Worm (Caenorhabditis elegans) whole organism, young adult: ENCODE measurements around the gene ZK1127.12.

Experiments used
- B0035.1 ChIP-seq: sonication (generic microtip); optimal IDR thresholded peaks from 2 replicates; lab custom pipeline; 2016; ENCODE audit warnings: missing genetic modification characterization, mild to moderate bottlenecking, missing compliant biosample characterization, missing genotype, missing genetic modification reagents
- C06A6.2 ChIP-seq: fragments of 200-800 bp; sonication (Bioruptor generic); conservative IDR thresholded peaks from 2 replicates; pipeline ENCODE4 v1.3.6; 2022; ENCODE audit warnings: missing genetic modification characterization, missing compliant biosample characterization
- C17E4.6 ChIP-seq: fragments of 200-800 bp; sonication (Bioruptor generic); IDR thresholded peaks from 2 replicates; pipeline ENCODE4 v1.3.6; 2022; ENCODE audit warnings: missing genetic modification reagents, missing genetic modification characterization, missing compliant biosample characterization
- F33H1.4 ChIP-seq: fragments of 200-800 bp; sonication (Bioruptor generic); IDR thresholded peaks from 2 replicates; pipeline ENCODE4 v1.3.6; 2022; ENCODE audit warnings: missing genetic modification reagents, missing genetic modification characterization, missing compliant biosample characterization
- F49E8.2 ChIP-seq: sonication (generic microtip); optimal IDR thresholded peaks from 3 replicates; lab custom pipeline; 2017; ENCODE audit warnings: missing genetic modification characterization, mild to moderate bottlenecking, missing compliant biosample characterization, antibody characterized with exemption, moderate library complexity; ENCODE audit not compliant: insufficient read depth
- F57A8.1 ChIP-seq: fragments of 200-800 bp; sonication (Bioruptor generic); optimal IDR thresholded peaks from 2 replicates; lab custom pipeline; 2018; ENCODE audit warnings: mild to moderate bottlenecking, missing genetic modification characterization, moderate library complexity, missing compliant biosample characterization
- F57C9.4 ChIP-seq: sonication (generic microtip); optimal IDR thresholded peaks from 2 replicates; lab custom pipeline; 2017; ENCODE audit warnings: mild to moderate bottlenecking, missing genetic modification characterization, missing compliant biosample characterization
- T07F8.4 ChIP-seq: sonication (generic microtip); optimal IDR thresholded peaks from 2 replicates; lab custom pipeline; 2016; ENCODE audit warnings: mild to moderate bottlenecking, missing genetic modification characterization, moderate library complexity, missing compliant biosample characterization
- T26A5.8 ChIP-seq: sonication (generic microtip); optimal IDR thresholded peaks from 2 replicates; lab custom pipeline; 2016; ENCODE audit warnings: missing genetic modification characterization, missing compliant biosample characterization
- Y53G8AR.9 ChIP-seq: fragments of 200-800 bp; sonication (Bioruptor generic); conservative IDR thresholded peaks from 2 replicates; pipeline ENCODE4 v1.3.6; 2022; ENCODE audit warnings: missing genetic modification reagents, missing genetic modification characterization, missing compliant biosample characterization
- Y95B8A.8 ChIP-seq: fragments of 200-800 bp; sonication (Bioruptor generic); IDR thresholded peaks from 2 replicates; pipeline ENCODE4 v1.3.6; 2022; ENCODE audit warnings: missing genetic modification reagents, missing genetic modification characterization, missing compliant biosample characterization
- ama-1 ChIP-seq, 3 experiments: fragments of 150-350 bp in 1 of 3; sonication (generic microtip) in 2 of 3; optimal IDR thresholded peaks; 2 replicates each; lab custom pipeline; 2014 to 2018; ENCODE audit warnings: missing biosample characterization in 2 of 3, missing genetic modification characterization in 2 of 3, missing genetic modification reagents in 2 of 3
- athp-1 ChIP-seq: sonication (generic microtip); optimal IDR thresholded peaks from 2 replicates; lab custom pipeline; 2017; ENCODE audit warnings: mild to moderate bottlenecking, missing genetic modification characterization, missing compliant biosample characterization
- attf-5 ChIP-seq: fragments of 200-800 bp; sonication (Bioruptor generic); optimal IDR thresholded peaks from 2 replicates; lab custom pipeline; 2018; ENCODE audit warnings: mild to moderate bottlenecking, missing genetic modification characterization, missing compliant biosample characterization
- cebp-1 ChIP-seq, 2 experiments: fragments of 200-800 bp in 1 of 2; sonication (Bioruptor generic) in 1 of 2; sonication (generic microtip) in 1 of 2; IDR thresholded peaks in 1 of 2; optimal IDR thresholded peaks in 1 of 2; 2 replicates each; pipeline versions ENCODE4 v1.3.6 to Lab custom; 2017 to 2022; ENCODE audit warnings: missing compliant biosample characterization in 2 of 2, missing genetic modification characterization in 2 of 2, mild to moderate bottlenecking in 1 of 2, missing genetic modification reagents in 1 of 2, moderate library complexity in 1 of 2
- cebp-2 ChIP-seq: fragments of 200-800 bp; sonication (Bioruptor generic); IDR thresholded peaks from 2 replicates; pipeline ENCODE4 v1.3.6; 2022; ENCODE audit warnings: missing genetic modification characterization, missing compliant biosample characterization
- ceh-27 ChIP-seq: fragments of 200-800 bp; sonication (Bioruptor generic); optimal IDR thresholded peaks from 2 replicates; lab custom pipeline; 2018; ENCODE audit warnings: mild to moderate bottlenecking, missing genetic modification characterization, moderate library complexity, missing compliant biosample characterization
- ceh-58 ChIP-seq: fragments of 200-800 bp; sonication (Bioruptor generic); IDR thresholded peaks from 2 replicates; pipeline ENCODE4 v1.3.6; 2022; ENCODE audit warnings: missing genetic modification characterization, missing compliant biosample characterization
- ceh-91 ChIP-seq: fragments of 200-800 bp; sonication (Bioruptor generic); IDR thresholded peaks from 2 replicates; pipeline ENCODE4 v1.3.6; 2022; ENCODE audit warnings: missing genetic modification reagents, missing genetic modification characterization, missing compliant biosample characterization
- dpl-1 ChIP-seq: fragments of 150-350 bp; optimal IDR thresholded peaks from 2 replicates; lab custom pipeline; 2014; ENCODE audit warnings: missing biosample characterization, missing genetic modification reagents, missing genetic modification characterization
- efl-1 ChIP-seq: fragments of 150-350 bp; optimal IDR thresholded peaks from 2 replicates; lab custom pipeline; 2014; ENCODE audit warnings: missing biosample characterization, missing genetic modification reagents, missing genetic modification characterization
- egl-18 ChIP-seq: fragments of 200-800 bp; sonication (Bioruptor generic); IDR thresholded peaks from 2 replicates; pipeline ENCODE4 v1.3.6; 2022; ENCODE audit warnings: missing genetic modification reagents, missing genetic modification characterization, missing compliant biosample characterization
- gei-17 ChIP-seq: fragments of 200-800 bp; sonication (Bioruptor generic); optimal IDR thresholded peaks from 2 replicates; lab custom pipeline; 2018; ENCODE audit warnings: mild to moderate bottlenecking, missing genetic modification characterization, missing compliant biosample characterization
- him-1 ChIP-seq: sonication (generic microtip); optimal IDR thresholded peaks from 2 replicates; lab custom pipeline; 2016; ENCODE audit warnings: missing genotype, missing genetic modification reagents, missing genetic modification characterization, missing compliant biosample characterization
- hlh-26 ChIP-seq: fragments of 200-800 bp; sonication (Bioruptor generic); conservative IDR thresholded peaks from 2 replicates; pipeline ENCODE4 v1.3.6; 2022; ENCODE audit warnings: missing genetic modification reagents, missing genetic modification characterization, missing compliant biosample characterization
- hmg-1.2 ChIP-seq: fragments of 200-800 bp; sonication (Bioruptor generic); IDR thresholded peaks from 2 replicates; pipeline ENCODE4 v1.3.6; 2022; ENCODE audit warnings: missing genetic modification reagents, missing genetic modification characterization, missing compliant biosample characterization
- lag-1 ChIP-seq: fragments of 200-800 bp; sonication (Bioruptor generic); IDR thresholded peaks from 2 replicates; pipeline ENCODE4 v1.3.6; 2022; ENCODE audit warnings: missing genetic modification reagents, missing genetic modification characterization, missing compliant biosample characterization
- let-607 ChIP-seq, 2 experiments: fragments of 200-800 bp in 1 of 2; sonication (Bioruptor generic) in 1 of 2; sonication (generic microtip) in 1 of 2; optimal IDR thresholded peaks; 2 replicates each; lab custom pipeline; 2016 to 2018; ENCODE audit warnings: mild to moderate bottlenecking in 2 of 2, missing compliant biosample characterization in 2 of 2, missing genetic modification characterization in 2 of 2, moderate library complexity in 2 of 2, missing genotype in 1 of 2
- lsl-1 ChIP-seq: fragments of 200-800 bp; sonication (Bioruptor generic); optimal IDR thresholded peaks from 2 replicates; lab custom pipeline; 2018; ENCODE audit warnings: mild to moderate bottlenecking, missing genetic modification characterization, moderate library complexity, missing compliant biosample characterization
- madf-8 ChIP-seq: fragments of 200-800 bp; sonication (Bioruptor generic); conservative IDR thresholded peaks from 2 replicates; pipeline ENCODE4 v1.3.6; 2022; ENCODE audit warnings: missing genetic modification reagents, missing genetic modification characterization, missing compliant biosample characterization
- mcd-1 ChIP-seq: fragments of 200-800 bp; sonication (Bioruptor generic); IDR thresholded peaks from 2 replicates; pipeline ENCODE4 v1.3.6; 2022; ENCODE audit warnings: missing genetic modification reagents, missing genetic modification characterization, missing compliant biosample characterization
- mxl-1 ChIP-seq: sonication (generic microtip); optimal IDR thresholded peaks from 2 replicates; lab custom pipeline; 2016; ENCODE audit warnings: missing genetic modification characterization, missing compliant biosample characterization
- nfya-1 ChIP-seq: sonication (generic microtip); optimal IDR thresholded peaks from 2 replicates; lab custom pipeline; 2017; ENCODE audit warnings: antibody characterized with exemption, missing compliant biosample characterization, missing genetic modification characterization, borderline replicate concordance; ENCODE audit not compliant: insufficient read depth
- nhr-80 ChIP-seq: sonication (generic microtip); optimal IDR thresholded peaks from 2 replicates; lab custom pipeline; 2016; ENCODE audit warnings: missing genetic modification characterization, missing compliant biosample characterization
- rpc-1 ChIP-seq, 2 experiments: fragments of 150-350 bp in 1 of 2; sonication (generic microtip) in 1 of 2; optimal IDR thresholded peaks; 2 replicates each; lab custom pipeline; 2014 to 2018; ENCODE audit warnings: missing biosample characterization in 1 of 2, missing genetic modification characterization in 1 of 2, missing genetic modification reagents in 1 of 2, missing genotype in 1 of 2
- snpc-1.3 ChIP-seq: sonication (generic microtip); optimal IDR thresholded peaks from 2 replicates; lab custom pipeline; 2017; ENCODE audit warnings: missing genetic modification characterization, mild to moderate bottlenecking, missing compliant biosample characterization, antibody characterized with exemption, moderate library complexity, missing genotype, missing genetic modification reagents; ENCODE audit not compliant: insufficient read depth
- tlf-1 ChIP-seq: fragments of 200-800 bp; sonication (Bioruptor generic); optimal IDR thresholded peaks from 2 replicates; lab custom pipeline; 2018; ENCODE audit warnings: mild to moderate bottlenecking, missing genetic modification characterization, missing compliant biosample characterization
- xnd-1 ChIP-seq: sonication (generic microtip); optimal IDR thresholded peaks from 2 replicates; lab custom pipeline; 2016; ENCODE audit warnings: missing genotype, missing genetic modification reagents, missing genetic modification characterization, missing compliant biosample characterization
- zfh-2 ChIP-seq: fragments of 200-800 bp; sonication (Bioruptor generic); conservative IDR thresholded peaks from 2 replicates; pipeline ENCODE4 v1.3.6; 2022; ENCODE audit warnings: missing genetic modification reagents, missing genetic modification characterization, missing compliant biosample characterization
- ztf-18 ChIP-seq: sonication (generic microtip); optimal IDR thresholded peaks from 2 replicates; lab custom pipeline; 2016; ENCODE audit warnings: missing genotype, mild to moderate bottlenecking, missing genetic modification characterization, missing compliant biosample characterization
- ztf-3 ChIP-seq: fragments of 200-800 bp; sonication (Bioruptor generic); optimal IDR thresholded peaks from 2 replicates; lab custom pipeline; 2018; ENCODE audit warnings: mild to moderate bottlenecking, missing genetic modification characterization, missing compliant biosample characterization

Gene ZK1127.12

DNA sequence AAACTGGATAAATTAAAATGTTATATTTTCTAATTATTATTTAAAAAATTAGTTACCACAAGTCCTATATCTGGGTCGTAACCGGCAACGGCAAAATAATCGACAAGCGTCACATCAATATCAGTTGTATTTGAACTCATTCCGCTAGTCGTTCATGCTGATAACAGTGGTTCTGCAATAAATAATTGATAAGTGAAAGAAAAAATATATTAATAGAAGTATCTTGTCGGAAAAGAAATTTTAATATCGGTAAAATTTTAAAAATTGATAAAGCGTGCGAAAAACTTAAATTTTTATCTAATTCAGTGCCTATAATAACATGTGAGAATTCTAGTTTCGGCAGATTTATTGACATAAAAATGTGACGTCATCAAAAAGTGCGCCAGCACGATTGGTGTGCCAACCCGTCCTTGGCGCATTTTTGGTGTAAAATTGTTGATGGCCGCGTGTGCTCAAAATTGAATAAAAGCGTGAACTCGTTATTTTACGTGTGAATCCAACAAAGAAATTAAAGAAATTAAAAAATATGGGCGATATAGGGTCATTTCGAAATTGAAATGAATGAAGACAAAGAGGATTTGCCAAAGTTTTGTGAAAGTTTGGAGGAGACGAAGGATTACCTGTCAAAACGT, 29.4 kb upstream of the ZK1127.12 start, which contains the start of the genes lst-6 and lst-5 (continued):
- TF ChIP-seq F57C9.4 (tag; lab: Kevin White, UChicago) (no peak), mxl-1 (tag; lab: Kevin White, UChicago) (no peak)

DNA sequence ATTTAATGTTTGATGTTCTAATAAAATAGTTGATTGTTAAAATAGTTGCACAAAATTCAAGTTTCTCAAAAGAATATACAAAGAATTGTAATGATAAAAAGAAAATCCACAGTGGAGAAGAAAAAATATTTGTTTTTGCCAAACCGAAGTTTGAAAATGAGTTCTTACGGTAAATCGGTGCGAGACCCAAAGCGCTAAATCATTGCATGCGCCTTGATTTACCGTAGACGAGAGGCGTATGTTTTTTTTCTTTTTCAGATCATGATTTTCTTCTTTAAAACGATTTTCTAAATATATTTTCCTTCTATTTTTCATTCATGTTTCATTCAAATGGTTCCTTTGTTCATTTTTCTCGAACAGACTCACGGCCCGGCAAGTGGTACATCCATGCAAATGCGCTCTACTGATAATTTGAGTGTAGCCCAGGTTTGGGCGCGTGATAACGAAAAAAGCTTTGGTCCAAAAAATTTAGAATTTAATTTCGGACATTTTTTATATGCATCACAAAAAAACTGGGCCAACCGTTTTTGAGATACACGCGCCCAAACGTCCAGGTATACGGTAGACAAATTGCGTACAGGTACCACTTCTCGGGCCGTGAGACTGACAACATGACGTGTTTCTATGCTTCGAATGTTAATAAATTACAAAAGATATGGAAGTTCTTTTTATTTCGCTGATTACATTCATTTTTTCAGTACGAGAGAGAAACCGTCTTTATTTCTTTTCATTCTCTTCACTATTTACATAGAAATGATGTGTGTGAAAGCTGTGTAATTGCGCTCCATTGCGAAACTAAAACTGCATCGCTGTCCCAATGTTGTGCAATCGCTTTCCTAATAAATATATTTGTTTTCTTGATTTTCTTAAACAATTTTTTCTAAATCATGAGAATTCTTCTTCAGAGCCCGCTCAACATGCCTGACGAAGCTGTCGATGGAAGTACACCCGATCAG, 26.7 kb upstream of the ZK1127.12 start, which contains the start of gene znf-598:
znf-598 (plus strand) TSS at position 906 of the 956 bp plus-strand sequence.
- TF ChIP-seq B0035.1 (tag; lab: Kevin White, UChicago) = no peak
- no peak for TF ChIP-seq F49E8.2 (tag; lab: Kevin White, UChicago)
- TF ChIP-seq F33H1.4 = peak; percentile 86
- no peak for TF ChIP-seq cebp-1 (GFP tag; IDR thresholded peaks at IDR 0.05; lab: Robert Waterston, UW)
- peak; percentile 81 for TF ChIP-seq cebp-1 (tag; optimal IDR thresholded peaks at IDR 0.05; lab: Kevin White, UChicago)
- TF ChIP-seq ztf-3 (GFP tag; lab: Kevin White, UChicago) = no peak
- TF ChIP-seq snpc-1.3 (tag; lab: Kevin White, UChicago) = peak; percentile 8
- TF ChIP-seq rpc-1 (optimal IDR thresholded peaks at IDR 0.05; lab: Kevin White, UChicago) = no peak
- TF ChIP-seq rpc-1 (tag; optimal IDR thresholded peaks at IDR 0.05; lab: Kevin White, UChicago) = no peak
- no peak for TF ChIP-seq nfya-1 (tag; lab: Kevin White, UChicago)
- TF ChIP-seq zfh-2 (GFP tag; lab: Robert Waterston, UW) = no peak
- TF ChIP-seq hmg-1.2 (GFP tag; lab: Robert Waterston, UW) = peak; percentile 35
- no peak for TF ChIP-seq C17E4.6 (GFP tag; lab: Robert Waterston, UW)
- no peak for TF ChIP-seq cebp-2 (GFP tag; lab: Robert Waterston, UW)
- no peak for TF ChIP-seq tlf-1 (GFP tag; lab: Kevin White, UChicago)
- peak; percentile 70 for TF ChIP-seq attf-5 (GFP tag; lab: Kevin White, UChicago)
- peak; percentile 77 for TF ChIP-seq xnd-1 (tag; lab: Kevin White, UChicago)
- TF ChIP-seq him-1 (tag; lab: Kevin White, UChicago) = no peak
- no peak for TF ChIP-seq hlh-26 (GFP tag; lab: Robert Waterston, UW)
- no peak for TF ChIP-seq ama-1 (optimal IDR thresholded peaks at IDR 0.05; lab: Kevin White, UChicago)
- no peak for TF ChIP-seq ama-1 (GFP tag; optimal IDR thresholded peaks at IDR 0.05; lab: Kevin White, UChicago)
- no peak for TF ChIP-seq T07F8.4 (tag; lab: Kevin White, UChicago)
- TF ChIP-seq Y95B8A.8 (GFP tag; lab: Robert Waterston, UW) = no peak
- TF ChIP-seq gei-17 (GFP tag; lab: Kevin White, UChicago) = no peak
- TF ChIP-seq T26A5.8 = no peak
- no peak for TF ChIP-seq lag-1 (GFP tag; lab: Robert Waterston, UW)
- peak; percentile 66 to 73 for TF ChIP-seq let-607 (tag; optimal IDR thresholded peaks at IDR 0.05; lab: Kevin White, UChicago)
- no peak for TF ChIP-seq egl-18 (GFP tag; lab: Robert Waterston, UW)
- TF ChIP-seq madf-8 (GFP tag; lab: Robert Waterston, UW) = peak; percentile 51; the same call in 1 of the 2 replicates
- peak; percentile 40 for TF ChIP-seq ztf-18 (tag; lab: Kevin White, UChicago)
- peak; percentile 84 for TF ChIP-seq nhr-80
- no peak for TF ChIP-seq F57A8.1 (GFP tag; lab: Kevin White, UChicago)
- peak; percentile 38 for TF ChIP-seq efl-1 (GFP tag; lab: Kevin White, UChicago)
- TF ChIP-seq Y53G8AR.9 = no peak
- peak; percentile 85 for TF ChIP-seq lsl-1 (GFP tag; lab: Kevin White, UChicago)
- no peak for TF ChIP-seq C06A6.2 (GFP tag; lab: Robert Waterston, UW)
- no peak for TF ChIP-seq dpl-1 (GFP tag; lab: Kevin White, UChicago)
- TF ChIP-seq mcd-1 (GFP tag; lab: Robert Waterston, UW) = peak; percentile 86
- no peak for TF ChIP-seq athp-1 (tag; lab: Kevin White, UChicago)
- no peak for TF ChIP-seq ceh-91 (GFP tag; lab: Robert Waterston, UW)
- no peak for TF ChIP-seq ceh-27 (GFP tag; lab: Kevin White, UChicago)
- no peak for TF ChIP-seq ceh-58
